Worm (Caenorhabditis elegans) whole organism, mixed stage, embryonic: ENCODE measurements around the gene F07H5.7.

Experiments
- ceh-39 ChIP-seq: fragments of 150-350 bp; optimal IDR thresholded peaks from 2 replicates; lab custom pipeline; 2014; ENCODE audit warnings: missing biosample characterization, missing genetic modification characterization
- elt-3 ChIP-seq: fragments of 150-350 bp; optimal IDR thresholded peaks from 2 replicates; lab custom pipeline; 2014; ENCODE audit warnings: missing biosample characterization, missing genetic modification characterization
- lin-13 ChIP-seq: fragments of 150-350 bp; optimal IDR thresholded peaks from 2 replicates; lab custom pipeline; 2014; ENCODE audit warnings: missing biosample characterization, missing genetic modification characterization
- lin-32 ChIP-seq: fragments of 200-800 bp; sonication (Bioruptor generic); optimal IDR thresholded peaks from 2 replicates; lab custom pipeline; 2018; ENCODE audit warnings: mild to moderate bottlenecking, missing genetic modification characterization, missing compliant biosample characterization
- lsy-2 ChIP-seq: fragments of 150-350 bp; optimal IDR thresholded peaks from 2 replicates; lab custom pipeline; 2014; ENCODE audit warnings: missing biosample characterization, missing genetic modification characterization
- nhr-12 ChIP-seq: fragments of 150-350 bp; optimal IDR thresholded peaks from 2 replicates; lab custom pipeline; 2014; ENCODE audit warnings: missing biosample characterization, missing genetic modification characterization
- nhr-28 ChIP-seq: fragments of 150-350 bp; optimal IDR thresholded peaks from 2 replicates; lab custom pipeline; 2014; ENCODE audit warnings: missing biosample characterization, missing genetic modification characterization
- nhr-76 ChIP-seq: sonication (generic microtip); optimal IDR thresholded peaks from 2 replicates; lab custom pipeline; 2017; ENCODE audit warnings: missing biosample characterization, missing genetic modification characterization
- pha-4 ChIP-seq: fragments of 150-350 bp; optimal IDR thresholded peaks from 2 replicates; lab custom pipeline; 2018; ENCODE audit warnings: missing biosample characterization, missing genetic modification reagents, missing genetic modification characterization
- snpc-4 ChIP-seq: fragments of 150-350 bp; optimal IDR thresholded peaks from 2 replicates; lab custom pipeline; 2014; ENCODE audit warnings: missing biosample characterization, missing genetic modification characterization
- sptf-1 ChIP-seq: sonication (generic microtip); optimal IDR thresholded peaks from 2 replicates; lab custom pipeline; 2017; ENCODE audit warnings: mild to moderate bottlenecking, missing genetic modification characterization, moderate library complexity, missing compliant biosample characterization
- ztf-11 ChIP-seq: fragments of 150-350 bp; optimal IDR thresholded peaks from 2 replicates; lab custom pipeline; 2014; ENCODE audit warnings: missing biosample characterization, missing genetic modification characterization

DNA sequence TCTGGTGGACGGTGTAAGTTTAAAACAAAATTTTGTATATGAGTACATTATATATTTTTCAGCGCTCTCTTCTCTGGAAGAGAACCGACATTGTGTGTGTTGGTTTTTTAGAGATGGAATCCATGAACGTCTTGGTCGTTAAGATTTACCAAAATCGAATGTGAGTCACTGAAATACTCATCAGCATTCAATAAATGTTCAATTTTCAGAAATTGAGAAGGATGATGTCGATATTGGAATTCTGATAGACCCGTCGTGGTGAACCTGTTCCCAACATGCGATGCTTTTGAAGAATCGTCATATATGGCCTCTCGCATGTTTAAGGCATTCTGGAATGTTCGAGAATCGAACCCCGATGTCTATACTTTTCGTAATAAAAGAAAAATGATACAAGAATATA lies 5.2 kb downstream of the F07H5.7 start:
- TF ChIP-seq nhr-76 (no peak), lin-13 (tag; lab: Kevin White, UChicago) (no peak), pha-4 (tag; lab: Kevin White, UChicago) (no peak), lin-32 (GFP tag; lab: Kevin White, UChicago) (no peak), snpc-4 (tag; lab: Kevin White, UChicago) (no peak), nhr-28 (tag; lab: Kevin White, UChicago) (no peak), ztf-11 (tag; lab: Kevin White, UChicago) (no peak), nhr-12 (tag; lab: Kevin White, UChicago) (no peak), ceh-39 (tag; lab: Kevin White, UChicago) (no peak), elt-3 (tag; lab: Kevin White, UChicago) (no peak), lsy-2 (no peak), sptf-1 (tag; lab: Kevin White, UChicago) (no peak)
